Worm (Caenorhabditis elegans): ENCODE measurements around the gene ver-4.

DNA sequence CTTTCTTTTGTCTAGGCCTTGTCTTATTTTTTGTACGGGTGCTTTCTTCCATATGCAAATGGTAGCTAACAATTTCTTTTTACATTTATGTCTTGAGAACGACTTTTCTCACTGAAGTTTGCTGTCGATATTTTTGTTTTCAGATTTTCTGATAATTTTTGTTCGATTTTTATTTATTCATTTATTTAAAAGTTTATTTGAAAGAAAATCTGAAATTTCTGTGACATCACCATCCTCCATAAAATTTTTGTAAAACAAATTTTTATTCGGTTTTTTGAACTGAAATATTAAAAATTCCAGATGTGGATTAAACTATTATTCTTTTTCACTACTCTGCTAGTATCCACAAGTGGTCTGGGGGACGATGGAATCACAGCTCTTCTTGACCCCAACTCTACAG, 28.3 kb upstream of the ver-4 start, which contains the start of gene pbo-4:
- TF ChIP-seq ama-1 (optimal IDR thresholded peaks at IDR 0.05) = no peak
- no peak for TF ChIP-seq scrt-1 (GFP tag; IDR thresholded peaks at IDR 0.05)
- no peak for TF ChIP-seq tbx-37 (GFP tag; conservative IDR thresholded peaks at IDR 0.05)
- TF ChIP-seq F13C5.2 (tag; optimal IDR thresholded peaks at IDR 0.05) = no peak
- no peak for TF ChIP-seq tbx-11 (GFP tag; IDR thresholded peaks at IDR 0.05)
- TF ChIP-seq sea-1 (GFP tag; conservative IDR thresholded peaks at IDR 0.05) = no peak
- TF ChIP-seq hnd-1 (tag; optimal IDR thresholded peaks at IDR 0.05) = no peak
- no peak for TF ChIP-seq hmbx-1 (tag; optimal IDR thresholded peaks at IDR 0.05)
- TF ChIP-seq hmg-4 (GFP tag; optimal IDR thresholded peaks at IDR 0.05) = no peak
- TF ChIP-seq ets-7 (tag; optimal IDR thresholded peaks at IDR 0.05) = no peak
- no peak for TF ChIP-seq flt-1 (GFP tag; IDR thresholded peaks at IDR 0.05)
- no peak for TF ChIP-seq pes-1 (GFP tag; IDR thresholded peaks at IDR 0.05)
- no peak for TF ChIP-seq ceh-13 (GFP tag; optimal IDR thresholded peaks at IDR 0.05)
